Fruit fly (Drosophila melanogaster) whole organism, embryonic: Measurements from ENCODE around the gene CG1764.

Source experiments
- B-H2 ChIP-seq: fragments of 200-800 bp; sonication (Bioruptor generic); optimal IDR thresholded peaks from 2 replicates; lab custom pipeline; 2018; ENCODE audit warnings: missing biosample characterization, mild to moderate bottlenecking, missing genetic modification characterization
- Bdp1 ChIP-seq: fragments of 200-800 bp; sonication (Bioruptor generic); optimal IDR thresholded peaks from 3 replicates; lab custom pipeline; 2016; ENCODE audit warnings: missing biosample characterization, missing genetic modification characterization
- CG10267 ChIP-seq: fragments of 200-800 bp; sonication (Bioruptor generic); optimal IDR thresholded peaks from 2 replicates; lab custom pipeline; 2018; ENCODE audit warnings: missing biosample characterization, mild to moderate bottlenecking, missing genetic modification characterization, moderate library complexity
- CG10321 ChIP-seq: fragments of 200-800 bp; sonication (Bioruptor generic); IDR thresholded peaks from 2 replicates; pipeline ENCODE4 v1.3.6; 2022; ENCODE audit warnings: missing biosample characterization, missing genetic modification characterization
- CG11093 ChIP-seq: fragments of 200-800 bp; sonication (Bioruptor generic); IDR thresholded peaks from 3 replicates; pipeline ENCODE4 v1.3.6; 2022; ENCODE audit warnings: missing biosample characterization, missing genetic modification characterization
- CG13775 ChIP-seq: fragments of 200-800 bp; sonication (Bioruptor generic); optimal IDR thresholded peaks from 3 replicates; lab custom pipeline; 2017; ENCODE audit warnings: missing biosample characterization, mild to moderate bottlenecking, missing genetic modification characterization
- CG14050 ChIP-seq: fragments of 200-800 bp; sonication (Bioruptor generic); IDR thresholded peaks from 3 replicates; pipeline ENCODE4 v1.3.6; 2022; ENCODE audit warnings: missing biosample characterization, missing genetic modification characterization
- CG14710 ChIP-seq: fragments of 200-800 bp; sonication (Bioruptor generic); optimal IDR thresholded peaks from 3 replicates; lab custom pipeline; 2019; ENCODE audit warnings: missing biosample characterization, mild to moderate bottlenecking, missing genetic modification characterization, moderate library complexity
- CG15011 ChIP-seq: fragments of 200-800 bp; sonication (Bioruptor generic); optimal IDR thresholded peaks from 3 replicates; lab custom pipeline; 2018; ENCODE audit warnings: missing biosample characterization, mild to moderate bottlenecking, missing genetic modification characterization
- CG18764 ChIP-seq: fragments of 200-800 bp; sonication (Bioruptor generic); optimal IDR thresholded peaks from 3 replicates; lab custom pipeline; 2016; ENCODE audit warnings: missing biosample characterization, missing genetic modification characterization
- CG2712 ChIP-seq: fragments of 200-800 bp; optimal IDR thresholded peaks from 3 replicates; lab custom pipeline; 2019; ENCODE audit warnings: missing biosample characterization, mild to moderate bottlenecking, missing genetic modification characterization, moderate library complexity
- CG31224 ChIP-seq: fragments of 200-800 bp; sonication (Bioruptor generic); IDR thresholded peaks from 2 replicates; pipeline ENCODE4 v1.3.6; 2022; ENCODE audit warnings: missing biosample characterization, missing genetic modification characterization
- CG32767 ChIP-seq: fragments of 200-800 bp; sonication (Bioruptor generic); IDR thresholded peaks from 2 replicates; pipeline ENCODE4 v1.3.6; 2022; ENCODE audit warnings: missing biosample characterization, missing genetic modification characterization
- CG3407 ChIP-seq: fragments of 200-800 bp; sonication (Bioruptor generic); optimal IDR thresholded peaks from 2 replicates; lab custom pipeline; 2018; ENCODE audit warnings: missing biosample characterization, mild to moderate bottlenecking, missing genetic modification characterization
- CG34376 ChIP-seq: fragments of 200-800 bp; sonication (Bioruptor generic); optimal IDR thresholded peaks from 2 replicates; lab custom pipeline; 2018; ENCODE audit warnings: missing biosample characterization, mild to moderate bottlenecking, missing genetic modification characterization
- CG4707 ChIP-seq: fragments of 200-800 bp; sonication (Bioruptor generic); optimal IDR thresholded peaks from 2 replicates; lab custom pipeline; 2018; ENCODE audit warnings: missing biosample characterization, mild to moderate bottlenecking, missing genetic modification characterization, moderate library complexity
- CG5245 ChIP-seq: fragments of 200-800 bp; sonication (Bioruptor generic); optimal IDR thresholded peaks from 3 replicates; lab custom pipeline; 2016; ENCODE audit warnings: missing biosample characterization, missing genetic modification characterization
- CG6765 ChIP-seq: fragments of 200-800 bp; sonication (Bioruptor generic); optimal IDR thresholded peaks from 3 replicates; lab custom pipeline; 2017; ENCODE audit warnings: missing biosample characterization, mild to moderate bottlenecking, missing genetic modification characterization
- CG7372 ChIP-seq: fragments of 200-800 bp; sonication (Bioruptor generic); IDR thresholded peaks from 2 replicates; pipeline ENCODE4 v1.3.6; 2022; ENCODE audit warnings: missing biosample characterization, missing genetic modification characterization
- CG7745 ChIP-seq: fragments of 200-800 bp; sonication (Bioruptor generic); optimal IDR thresholded peaks from 2 replicates; lab custom pipeline; 2018; ENCODE audit warnings: missing biosample characterization, mild to moderate bottlenecking, missing genetic modification characterization, moderate library complexity
- CG9797 ChIP-seq: fragments of 200-800 bp; sonication (Bioruptor generic); optimal IDR thresholded peaks from 3 replicates; lab custom pipeline; 2018; ENCODE audit warnings: missing biosample characterization, mild to moderate bottlenecking, missing genetic modification characterization
- Dad ChIP-seq: fragments of 200-800 bp; sonication (Bioruptor generic); optimal IDR thresholded peaks from 3 replicates; lab custom pipeline; 2016; ENCODE audit warnings: missing biosample characterization, missing genetic modification characterization
- Eip74EF ChIP-seq, 2 experiments: fragments of 200-800 bp in 1 of 2; fragments of >200 bp in 1 of 2; sonication (Bioruptor generic) in 1 of 2; optimal IDR thresholded peaks; 2 replicates each; lab custom pipeline; 2017 to 2019; ENCODE audit warnings: missing biosample characterization in 2 of 2, missing genetic modification characterization in 2 of 2, mild to moderate bottlenecking in 1 of 2, moderate library complexity in 1 of 2
- Fer1 ChIP-seq: fragments of 200-800 bp; sonication (Bioruptor generic); optimal IDR thresholded peaks from 2 replicates; lab custom pipeline; 2017; ENCODE audit warnings: missing biosample characterization, mild to moderate bottlenecking, missing genetic modification characterization
- Gug ChIP-seq: fragments of 200-800 bp; sonication (Bioruptor generic); IDR thresholded peaks from 4 replicates; pipeline ENCODE4 v1.3.6; 2022; ENCODE audit warnings: missing biosample characterization, missing genetic modification characterization
- Lhr ChIP-seq: fragments of 200-800 bp; sonication (Bioruptor generic); optimal IDR thresholded peaks from 3 replicates; lab custom pipeline; 2017; ENCODE audit warnings: mild to moderate bottlenecking, missing biosample characterization, missing genetic modification reagents, missing genetic modification characterization
- Lpt ChIP-seq: fragments of >200 bp; optimal IDR thresholded peaks from 2 replicates; lab custom pipeline; 2018; ENCODE audit warnings: missing biosample characterization, missing genetic modification characterization
- Max ChIP-seq: fragments of 200-800 bp; sonication (Bioruptor generic); optimal IDR thresholded peaks from 2 replicates; lab custom pipeline; 2016; ENCODE audit warnings: missing biosample characterization, mild to moderate bottlenecking, missing genetic modification characterization
- NK7.1 ChIP-seq: fragments of 200-800 bp; sonication (Bioruptor generic); optimal IDR thresholded peaks from 3 replicates; lab custom pipeline; 2016; ENCODE audit warnings: missing biosample characterization, missing genetic modification characterization
- Optix ChIP-seq: fragments of 200-800 bp; sonication (Bioruptor generic); IDR thresholded peaks from 3 replicates; pipeline ENCODE4 v1.3.6; 2022; ENCODE audit warnings: missing biosample characterization, missing genetic modification characterization
- Ptx1 ChIP-seq: fragments of 200-800 bp; sonication (Bioruptor generic); IDR thresholded peaks from 2 replicates; pipeline ENCODE4 v1.3.6; 2022; ENCODE audit warnings: missing biosample characterization, missing genetic modification characterization
- Ravus ChIP-seq: fragments of 200-800 bp; sonication (Bioruptor generic); IDR thresholded peaks from 2 replicates; pipeline ENCODE4 v1.3.6; 2022; ENCODE audit warnings: missing biosample characterization, missing genetic modification characterization
- Side ChIP-seq: fragments of 200-800 bp; sonication (Bioruptor generic); optimal IDR thresholded peaks from 2 replicates; lab custom pipeline; 2016; ENCODE audit warnings: missing biosample characterization, missing genetic modification characterization
- Sox102F ChIP-seq: fragments of 200-800 bp; sonication (Bioruptor generic); optimal IDR thresholded peaks from 2 replicates; lab custom pipeline; 2018; ENCODE audit warnings: missing biosample characterization, mild to moderate bottlenecking, missing genetic modification characterization, moderate library complexity
- bigmax ChIP-seq: fragments of 200-800 bp; sonication (Bioruptor generic); optimal IDR thresholded peaks from 2 replicates; lab custom pipeline; 2018; ENCODE audit warnings: missing biosample characterization, mild to moderate bottlenecking, missing genetic modification characterization
- cas ChIP-seq: fragments of 200-800 bp; sonication (Bioruptor generic); IDR thresholded peaks from 2 replicates; pipeline ENCODE4 v1.3.6; 2022; ENCODE audit warnings: missing biosample characterization, missing genetic modification characterization
- dm ChIP-seq: fragments of 200-800 bp; sonication (Bioruptor generic); optimal IDR thresholded peaks from 3 replicates; lab custom pipeline; 2016; ENCODE audit warnings: missing biosample characterization, missing genetic modification characterization
- dmrt11E ChIP-seq: fragments of 200-800 bp; sonication (Bioruptor generic); optimal IDR thresholded peaks from 3 replicates; lab custom pipeline; 2018; ENCODE audit warnings: missing biosample characterization, mild to moderate bottlenecking, missing genetic modification characterization, moderate library complexity
- dmrt99B ChIP-seq: fragments of 200-800 bp; sonication (Bioruptor generic); optimal IDR thresholded peaks from 2 replicates; lab custom pipeline; 2018; ENCODE audit warnings: missing biosample characterization, mild to moderate bottlenecking, missing genetic modification characterization, moderate library complexity
- eyg ChIP-seq: fragments of 200-800 bp; sonication (Bioruptor generic); optimal IDR thresholded peaks from 3 replicates; lab custom pipeline; 2016; ENCODE audit warnings: missing biosample characterization, missing genetic modification characterization
- fd96Cb ChIP-seq: fragments of 200-800 bp; sonication (Bioruptor generic); optimal IDR thresholded peaks from 2 replicates; lab custom pipeline; 2018; ENCODE audit warnings: missing biosample characterization, mild to moderate bottlenecking, missing genetic modification characterization, moderate library complexity
- fru ChIP-seq: fragments of >200 bp; optimal IDR thresholded peaks from 2 replicates; lab custom pipeline; 2017
- gce ChIP-seq: fragments of 200-800 bp; sonication (Bioruptor generic); IDR thresholded peaks from 3 replicates; pipeline ENCODE4 v1.3.6; 2022; ENCODE audit warnings: missing biosample characterization, missing genetic modification characterization
- gro ChIP-seq: fragments of 200-800 bp; sonication (Bioruptor generic); optimal IDR thresholded peaks from 2 replicates; lab custom pipeline; 2016; ENCODE audit warnings: missing biosample characterization, missing genetic modification characterization
- gsb ChIP-seq: fragments of 200-800 bp; sonication (Bioruptor generic); IDR thresholded peaks from 2 replicates; pipeline ENCODE4 v1.3.6; 2022; ENCODE audit warnings: missing biosample characterization, missing genetic modification characterization
- lola ChIP-seq, 3 experiments: fragments of >200 bp in 2 of 3; fragments of 200-800 bp in 1 of 3; sonication (Bioruptor generic) in 1 of 3; optimal IDR thresholded peaks; 2 replicates each; lab custom pipeline; 2017 to 2019; ENCODE audit warnings: missing biosample characterization in 3 of 3, missing genetic modification characterization in 3 of 3, mild to moderate bottlenecking in 1 of 3, moderate library complexity in 1 of 3
- onecut ChIP-seq: fragments of 200-800 bp; sonication (Bioruptor generic); IDR thresholded peaks from 2 replicates; pipeline ENCODE4 v1.3.6; 2022; ENCODE audit warnings: missing biosample characterization, missing genetic modification characterization
- slp2 ChIP-seq: fragments of 200-800 bp; sonication (Bioruptor generic); optimal IDR thresholded peaks from 2 replicates; lab custom pipeline; 2016; ENCODE audit warnings: missing biosample characterization, missing genetic modification characterization
- toy ChIP-seq: fragments of 200-800 bp; sonication (Bioruptor generic); IDR thresholded peaks from 2 replicates; pipeline ENCODE4 v1.3.6; 2022; ENCODE audit warnings: missing biosample characterization, missing genetic modification characterization
- tx ChIP-seq: fragments of 200-800 bp; sonication (Bioruptor generic); optimal IDR thresholded peaks from 2 replicates; lab custom pipeline; 2016; ENCODE audit warnings: missing biosample characterization, missing genetic modification characterization
- wek ChIP-seq: fragments of 200-800 bp; sonication (Bioruptor generic); optimal IDR thresholded peaks from 3 replicates; lab custom pipeline; 2018; ENCODE audit warnings: missing biosample characterization, mild to moderate bottlenecking, missing genetic modification characterization, moderate library complexity
- yki ChIP-seq: fragments of >200 bp; optimal IDR thresholded peaks from 3 replicates; lab custom pipeline; 2018

Gene CG1764

DNA sequence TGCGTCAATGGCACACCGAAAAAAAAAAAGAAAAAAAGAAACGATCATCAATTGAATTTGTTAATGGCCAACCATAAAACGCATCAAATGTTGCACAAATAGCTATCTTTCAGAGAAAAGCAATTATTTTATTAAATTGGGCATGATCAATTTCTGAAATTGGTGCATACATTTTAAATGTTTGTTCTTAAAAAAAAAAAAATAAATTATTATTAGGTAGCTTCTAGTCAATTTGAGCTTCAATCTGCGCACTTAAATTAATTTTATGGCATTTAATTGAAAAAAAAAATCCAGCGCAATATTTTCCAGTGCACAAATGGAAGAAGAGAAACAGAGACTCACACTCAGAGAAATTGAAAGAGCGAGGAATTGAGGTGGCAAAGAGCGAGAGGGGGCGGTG lies 20.9 kb upstream of the CG1764 start (continued):
- 0 out of 4 replicates have a peak, but pooled peaks have one; percentile 26 for TF ChIP-seq Gug (GFP tag; lab: Robert Waterston, UW)
- peak; percentile 61; the same call in 1 of the 2 replicates for TF ChIP-seq CG32767 (GFP tag; lab: Robert Waterston, UW)
- no peak for TF ChIP-seq Side
- TF ChIP-seq CG7745, result no peak
- TF ChIP-seq CG15011 (GFP tag; lab: Kevin White, UChicago), result no peak
- no peak for TF ChIP-seq gro (GFP tag; lab: Kevin White, UChicago)
- 0 out of 2 replicates have a peak, but pooled peaks have one; percentile 21 for TF ChIP-seq CG31224
- TF ChIP-seq CG4707 (GFP tag; lab: Kevin White, UChicago), result no peak
- no peak for TF ChIP-seq Lhr (GFP tag; lab: Kevin White, UChicago)
- TF ChIP-seq Max, result peak; percentile 68
- TF ChIP-seq Lpt (GFP tag; lab: Kevin White, UChicago), result no peak
- TF ChIP-seq CG5245 (GFP tag; lab: Kevin White, UChicago), result peak; percentile 35
- peak; percentile 37 for TF ChIP-seq tx
- peak; percentile 60; the same call in 2 of the 3 replicates for TF ChIP-seq CG11093 (GFP tag; lab: Robert Waterston, UW)
- TF ChIP-seq CG14050 (GFP tag; lab: Robert Waterston, UW), result peak; percentile 48; the same call in 2 of the 3 replicates
- TF ChIP-seq eyg (GFP tag; lab: Kevin White, UChicago), result peak; percentile 26
- no peak for TF ChIP-seq Optix (GFP tag; lab: Robert Waterston, UW)
- TF ChIP-seq CG10321 (GFP tag; lab: Robert Waterston, UW), result no peak
- peak; percentile 42 for TF ChIP-seq CG10267 (tag; lab: Kevin White, UChicago)
- TF ChIP-seq CG7372 (GFP tag; lab: Robert Waterston, UW), result no peak
- peak; percentile 68 for TF ChIP-seq slp2 (GFP tag; lab: Kevin White, UChicago)
- TF ChIP-seq NK7.1 (GFP tag; lab: Kevin White, UChicago), result peak; percentile 20
- no peak for TF ChIP-seq B-H2
- TF ChIP-seq toy (GFP tag; lab: Robert Waterston, UW), result 0 out of 2 replicates have a peak, but pooled peaks have one; percentile 23
- peak in 1 of 2 experiments; percentile 24 for TF ChIP-seq Eip74EF (GFP tag; optimal IDR thresholded peaks at IDR 0.05; lab: Kevin White, UChicago)
- TF ChIP-seq gce (GFP tag; lab: Robert Waterston, UW), result no peak
- TF ChIP-seq lola (GFP tag; optimal IDR thresholded peaks at IDR 0.05; lab: Kevin White, UChicago), result peak in 1 of 3 experiments; percentile 20
- TF ChIP-seq CG14710 (tag; lab: Kevin White, UChicago), result peak; percentile 15
- TF ChIP-seq dmrt11E, result peak; percentile 20
- peak; percentile 74 for TF ChIP-seq CG2712 (tag; lab: Kevin White, UChicago)
- TF ChIP-seq fru (lab: Kevin White, UChicago), result no peak
- TF ChIP-seq dm (GFP tag; lab: Kevin White, UChicago), result no peak
- peak; percentile 76 for TF ChIP-seq Ptx1 (GFP tag; lab: Robert Waterston, UW)
- TF ChIP-seq Fer1 (GFP tag; lab: Kevin White, UChicago), result peak; percentile 55
- TF ChIP-seq CG18764, result peak; percentile 59
- no peak for TF ChIP-seq gsb
- TF ChIP-seq CG34376 (GFP tag; lab: Kevin White, UChicago), result no peak
- TF ChIP-seq onecut (GFP tag; lab: Robert Waterston, UW), result no peak
- no peak for TF ChIP-seq Ravus (GFP tag; lab: Robert Waterston, UW)
- peak; percentile 78 for TF ChIP-seq dmrt99B (tag; lab: Kevin White, UChicago)
- TF ChIP-seq CG3407 (GFP tag; lab: Kevin White, UChicago), result peak; percentile 19
- peak; percentile 66 for TF ChIP-seq CG13775 (GFP tag; lab: Kevin White, UChicago)
- no peak for TF ChIP-seq cas
- TF ChIP-seq wek, result no peak
- no peak for TF ChIP-seq Dad (GFP tag; lab: Kevin White, UChicago)
- TF ChIP-seq bigmax (GFP tag; lab: Kevin White, UChicago), result no peak
- no peak for TF ChIP-seq CG9797
- TF ChIP-seq Bdp1 (GFP tag; lab: Kevin White, UChicago), result peak; percentile 11
- no peak for TF ChIP-seq yki (lab: Kevin White, UChicago)
- peak; percentile 82 for TF ChIP-seq Sox102F (GFP tag; lab: Kevin White, UChicago)
- no peak for TF ChIP-seq CG6765 (GFP tag; lab: Kevin White, UChicago)
- peak; percentile 58 for TF ChIP-seq fd96Cb (tag; lab: Kevin White, UChicago)
